Worm (Caenorhabditis elegans) whole organism, L2 larva: ENCODE data around the gene F55A4.7.

ENCODE experiments used
- C34F6.9 ChIP-seq: fragments of 150-350 bp; optimal IDR thresholded peaks from 2 replicates; lab custom pipeline; 2014; ENCODE audit warnings: missing biosample characterization, missing genetic modification characterization
- F13H6.1 ChIP-seq: sonication (generic microtip); optimal IDR thresholded peaks from 2 replicates; lab custom pipeline; 2016; ENCODE audit warnings: missing genetic modification characterization, missing compliant biosample characterization
- Y55F3AM.14 ChIP-seq: fragments of 200-800 bp; sonication (Bioruptor generic); optimal IDR thresholded peaks from 2 replicates; lab custom pipeline; 2018; ENCODE audit warnings: mild to moderate bottlenecking, missing genetic modification characterization, missing compliant biosample characterization
- aly-2 ChIP-seq: fragments of 150-350 bp; optimal IDR thresholded peaks from 2 replicates; lab custom pipeline; 2014; ENCODE audit warnings: missing biosample characterization, missing genetic modification characterization
- ama-1 ChIP-seq: fragments of 150-350 bp; optimal IDR thresholded peaks from 2 replicates; lab custom pipeline; 2018; ENCODE audit warnings: inconsistent platforms
- dmd-4 ChIP-seq: sonication (generic microtip); optimal IDR thresholded peaks from 2 replicates; lab custom pipeline; 2017; ENCODE audit warnings: missing biosample characterization, missing genetic modification characterization
- elt-3 ChIP-seq: sonication (generic microtip); optimal IDR thresholded peaks from 2 replicates; lab custom pipeline; 2017; ENCODE audit warnings: missing biosample characterization, missing genetic modification characterization
- lin-11 ChIP-seq: fragments of 150-350 bp; sonication (generic microtip); optimal IDR thresholded peaks from 2 replicates; lab custom pipeline; 2014; ENCODE audit warnings: missing biosample characterization, missing genetic modification characterization, inconsistent platforms, mixed read lengths
- lin-13 ChIP-seq: fragments of 150-350 bp; optimal IDR thresholded peaks from 2 replicates; lab custom pipeline; 2014; ENCODE audit warnings: missing biosample characterization, missing genetic modification reagents, missing genetic modification characterization
- lsy-2 ChIP-seq, 2 experiments: fragments of 150-350 bp in 1 of 2; sonication (generic microtip) in 1 of 2; optimal IDR thresholded peaks; 2 replicates each; lab custom pipeline; 2014 to 2017; ENCODE audit warnings: missing biosample characterization in 2 of 2, missing genetic modification characterization in 2 of 2
- mbf-1 ChIP-seq: sonication (generic microtip); optimal IDR thresholded peaks from 2 replicates; lab custom pipeline; 2017; ENCODE audit warnings: missing biosample characterization, missing genetic modification characterization
- mdl-1 ChIP-seq, 2 experiments: fragments of 150-350 bp in 1 of 2; sonication (generic microtip) in 1 of 2; optimal IDR thresholded peaks; 2 replicates each; lab custom pipeline; 2017; ENCODE audit warnings: missing biosample characterization in 2 of 2, missing genetic modification characterization in 2 of 2
- nhr-11 ChIP-seq: fragments of 150-350 bp; optimal IDR thresholded peaks from 2 replicates; lab custom pipeline; 2014; ENCODE audit warnings: missing biosample characterization, missing genetic modification characterization
- nhr-12 ChIP-seq: fragments of 150-350 bp; optimal IDR thresholded peaks from 2 replicates; lab custom pipeline; 2014; ENCODE audit warnings: missing biosample characterization, missing genetic modification characterization
- nhr-129 ChIP-seq: fragments of 150-350 bp; optimal IDR thresholded peaks from 2 replicates; lab custom pipeline; 2014; ENCODE audit warnings: missing biosample characterization, missing genetic modification characterization
- nhr-21 ChIP-seq: fragments of 150-350 bp; optimal IDR thresholded peaks from 2 replicates; lab custom pipeline; 2014; ENCODE audit warnings: missing biosample characterization, missing genetic modification characterization
- nhr-23 ChIP-seq: fragments of 150-350 bp; optimal IDR thresholded peaks from 2 replicates; lab custom pipeline; 2014; ENCODE audit warnings: missing biosample characterization, missing genetic modification reagents, missing genetic modification characterization
- nhr-237 ChIP-seq: fragments of 150-350 bp; optimal IDR thresholded peaks from 2 replicates; lab custom pipeline; 2014; ENCODE audit warnings: missing biosample characterization, missing genetic modification characterization
- nhr-77 ChIP-seq: fragments of 150-350 bp; optimal IDR thresholded peaks from 2 replicates; lab custom pipeline; 2014; ENCODE audit warnings: missing biosample characterization, missing genetic modification characterization
- peb-1 ChIP-seq: fragments of 150-350 bp; optimal IDR thresholded peaks from 2 replicates; lab custom pipeline; 2014; ENCODE audit warnings: missing biosample characterization, missing genetic modification characterization
- sem-4 ChIP-seq: fragments of 150-350 bp; optimal IDR thresholded peaks from 2 replicates; lab custom pipeline; 2014; ENCODE audit warnings: missing biosample characterization, missing genetic modification reagents, missing genetic modification characterization
- sma-3 ChIP-seq: sonication (generic microtip); optimal IDR thresholded peaks from 2 replicates; lab custom pipeline; 2016; ENCODE audit warnings: missing genetic modification reagents, missing genetic modification characterization, missing compliant biosample characterization
- sma-9 ChIP-seq, 2 experiments: fragments of 150-350 bp in 1 of 2; sonication (generic microtip) in 1 of 2; optimal IDR thresholded peaks; 2 replicates each; lab custom pipeline; 2014 to 2016; ENCODE audit warnings: missing genetic modification characterization in 2 of 2, mild to moderate bottlenecking in 1 of 2, missing biosample characterization in 1 of 2, missing compliant biosample characterization in 1 of 2, missing genetic modification reagents in 1 of 2, moderate library complexity in 1 of 2
- zag-1 ChIP-seq: fragments of 150-350 bp; optimal IDR thresholded peaks from 2 replicates; lab custom pipeline; 2014; ENCODE audit warnings: missing biosample characterization, missing genetic modification characterization
- ztf-11 ChIP-seq: sonication (generic microtip); optimal IDR thresholded peaks from 2 replicates; lab custom pipeline; 2017; ENCODE audit warnings: missing biosample characterization, missing genetic modification characterization
- ztf-4 ChIP-seq: fragments of 150-350 bp; optimal IDR thresholded peaks from 2 replicates; lab custom pipeline; 2014; ENCODE audit warnings: missing biosample characterization, missing genetic modification characterization

Gene F55A4.7

ce11 chrX:992650-993403 lies 45.4 kb downstream of the F55A4.7 start (continued):
- peak; percentile 75 for TF ChIP-seq sma-9 (GFP tag; optimal IDR thresholded peaks at IDR 0.05; lab: Kevin White, UChicago)
- no peak for TF ChIP-seq sma-9 (tag; optimal IDR thresholded peaks at IDR 0.05; lab: Kevin White, UChicago)
- TF ChIP-seq nhr-11: no peak
- TF ChIP-seq peb-1: no peak
- peak; percentile 31 for TF ChIP-seq ztf-4
- no peak for TF ChIP-seq nhr-12 (tag; lab: Kevin White, UChicago)
- TF ChIP-seq lin-11 (tag; lab: Kevin White, UChicago): peak; percentile 47
- TF ChIP-seq aly-2 (tag; lab: Kevin White, UChicago): no peak
- TF ChIP-seq sem-4: peak; percentile 51
- TF ChIP-seq nhr-237 (tag; lab: Kevin White, UChicago): no peak

- no peak for TF ChIP-seq zag-1
- TF ChIP-seq ama-1 (lab: Kevin White, UChicago): no peak
- no peak for TF ChIP-seq F13H6.1 (tag; lab: Kevin White, UChicago)
- TF ChIP-seq mdl-1 (tag; optimal IDR thresholded peaks at IDR 0.05; lab: Kevin White, UChicago): no peak
- TF ChIP-seq C34F6.9 (tag; lab: Kevin White, UChicago): no peak
- no peak for TF ChIP-seq lin-13 (GFP tag; lab: Kevin White, UChicago)
- TF ChIP-seq ztf-11: no peak
- no peak for TF ChIP-seq sma-9 (GFP tag; optimal IDR thresholded peaks at IDR 0.05; lab: Kevin White, UChicago)
- no peak for TF ChIP-seq sma-9 (tag; optimal IDR thresholded peaks at IDR 0.05; lab: Kevin White, UChicago)
- TF ChIP-seq aly-2 (tag; lab: Kevin White, UChicago): no peak
- no peak for TF ChIP-seq nhr-77 (tag; lab: Kevin White, UChicago)
- no peak for TF ChIP-seq dmd-4 (tag; lab: Kevin White, UChicago)
- no peak for TF ChIP-seq nhr-23 (tag; lab: Kevin White, UChicago)
- no peak for TF ChIP-seq mbf-1 (tag; lab: Kevin White, UChicago)
- no peak for TF ChIP-seq nhr-129 (tag; lab: Kevin White, UChicago)
- TF ChIP-seq sem-4: no peak
- TF ChIP-seq nhr-21 (tag; lab: Kevin White, UChicago): no peak
- no peak for TF ChIP-seq sma-3 (GFP tag; lab: Kevin White, UChicago)
- TF ChIP-seq elt-3 (tag; lab: Kevin White, UChicago): no peak
- no peak for TF ChIP-seq Y55F3AM.14 (GFP tag; lab: Kevin White, UChicago)
- TF ChIP-seq lsy-2 (tag; optimal IDR thresholded peaks at IDR 0.05; lab: Kevin White, UChicago): no peak
Observed at ce11 chrX:991274-991673, 47.0 kb downstream of the F55A4.7 start, which contains the start of the genes C09E10.3 and dgk-1. Gene C09E10.3, minus strand, starts transcription at chrX:991374. Gene dgk-1, minus strand, starts transcription at chrX:991456.
